Fruit fly (Drosophila melanogaster) whole organism, embryonic: ENCODE data around the gene CycE.
A peak's percentile ranks its signal among the peaks of the same experiment; 100 is the strongest.

Experiments used
- Abd-B ChIP-seq: fragments of 200-800 bp; sonication (Bioruptor generic); optimal IDR thresholded peaks from 2 replicates; lab custom pipeline; 2018; ENCODE audit warnings: missing biosample characterization, mild to moderate bottlenecking, missing genetic modification characterization, moderate library complexity
- CG10267 ChIP-seq: fragments of 200-800 bp; sonication (Bioruptor generic); optimal IDR thresholded peaks from 2 replicates; lab custom pipeline; 2018; ENCODE audit warnings: missing biosample characterization, mild to moderate bottlenecking, missing genetic modification characterization, moderate library complexity
- CG10431 ChIP-seq: fragments of 200-800 bp; sonication (Bioruptor generic); optimal IDR thresholded peaks from 3 replicates; lab custom pipeline; 2018; ENCODE audit warnings: missing biosample characterization, mild to moderate bottlenecking, missing genetic modification characterization
- CG10565 ChIP-seq: fragments of 200-800 bp; sonication (Bioruptor generic); optimal IDR thresholded peaks from 3 replicates; lab custom pipeline; 2016; ENCODE audit warnings: missing biosample characterization, mild to moderate bottlenecking, missing genetic modification characterization
- CG10654 ChIP-seq: fragments of 200-800 bp; sonication (Bioruptor generic); optimal IDR thresholded peaks from 2 replicates; lab custom pipeline; 2016; ENCODE audit warnings: missing biosample characterization, missing genetic modification characterization
- CG10979 ChIP-seq: fragments of 200-800 bp; sonication (Bioruptor generic); optimal IDR thresholded peaks from 2 replicates; lab custom pipeline; 2018; ENCODE audit warnings: missing biosample characterization, mild to moderate bottlenecking, missing genetic modification characterization, moderate library complexity
- CG11456 ChIP-seq: fragments of 200-800 bp; sonication (Bioruptor generic); IDR thresholded peaks from 3 replicates; pipeline ENCODE4 v1.3.6; 2022; ENCODE audit warnings: missing biosample characterization, missing genetic modification characterization
- CG12104 ChIP-seq: fragments of 200-800 bp; sonication (Bioruptor generic); optimal IDR thresholded peaks from 3 replicates; lab custom pipeline; 2016; ENCODE audit warnings: missing biosample characterization, missing genetic modification characterization
- CG13287 ChIP-seq: fragments of 200-800 bp; sonication (Bioruptor generic); IDR thresholded peaks from 2 replicates; pipeline ENCODE4 v1.3.6; 2022; ENCODE audit warnings: missing biosample characterization, missing genetic modification characterization; ENCODE audit not compliant: partially characterized antibody
- CG14710 ChIP-seq: fragments of 200-800 bp; sonication (Bioruptor generic); optimal IDR thresholded peaks from 3 replicates; lab custom pipeline; 2019; ENCODE audit warnings: missing biosample characterization, mild to moderate bottlenecking, missing genetic modification characterization, moderate library complexity
- CG1529 ChIP-seq: fragments of 200-800 bp; sonication (Bioruptor generic); optimal IDR thresholded peaks from 3 replicates; lab custom pipeline; 2018; ENCODE audit warnings: missing biosample characterization, missing genetic modification characterization
- CG15479 ChIP-seq: fragments of 200-800 bp; sonication (Bioruptor generic); optimal IDR thresholded peaks from 3 replicates; lab custom pipeline; 2019; ENCODE audit warnings: missing biosample characterization, mild to moderate bottlenecking, missing genetic modification characterization, moderate library complexity
- CG15696 ChIP-seq: fragments of 200-800 bp; sonication (Bioruptor generic); optimal IDR thresholded peaks from 2 replicates; lab custom pipeline; 2019; ENCODE audit warnings: missing biosample characterization, mild to moderate bottlenecking, missing genetic modification characterization, moderate library complexity
- CG17829 ChIP-seq: fragments of 200-800 bp; optimal IDR thresholded peaks from 2 replicates; lab custom pipeline; 2019; ENCODE audit warnings: missing biosample characterization, mild to moderate bottlenecking, missing genetic modification characterization, moderate library complexity
- CG2712 ChIP-seq: fragments of 200-800 bp; optimal IDR thresholded peaks from 3 replicates; lab custom pipeline; 2019; ENCODE audit warnings: missing biosample characterization, mild to moderate bottlenecking, missing genetic modification characterization, moderate library complexity
- CG32532 ChIP-seq: fragments of 200-800 bp; sonication (Bioruptor generic); IDR thresholded peaks from 2 replicates; pipeline ENCODE4 v1.3.6; 2022; ENCODE audit warnings: missing biosample characterization, missing genetic modification characterization
- CG3407 ChIP-seq: fragments of 200-800 bp; sonication (Bioruptor generic); optimal IDR thresholded peaks from 2 replicates; lab custom pipeline; 2018; ENCODE audit warnings: missing biosample characterization, mild to moderate bottlenecking, missing genetic modification characterization
- CG3847 ChIP-seq: fragments of 200-800 bp; sonication (Bioruptor generic); IDR thresholded peaks from 2 replicates; pipeline ENCODE4 v1.3.6; 2022; ENCODE audit warnings: missing biosample characterization, missing genetic modification characterization
- CG5953 ChIP-seq: fragments of 200-800 bp; sonication (Bioruptor generic); IDR thresholded peaks from 2 replicates; pipeline ENCODE4 v1.3.6; 2022; ENCODE audit warnings: missing biosample characterization, missing genetic modification characterization
- CG6689 ChIP-seq: fragments of 200-800 bp; sonication (Bioruptor generic); IDR thresholded peaks from 2 replicates; pipeline ENCODE4 v1.3.6; 2022; ENCODE audit warnings: missing biosample characterization, missing genetic modification characterization
- CG7556 ChIP-seq: fragments of 200-800 bp; sonication (Bioruptor generic); optimal IDR thresholded peaks from 2 replicates; lab custom pipeline; 2017; ENCODE audit warnings: missing biosample characterization, mild to moderate bottlenecking, missing genetic modification characterization
- CG7786 ChIP-seq: fragments of 200-800 bp; sonication (Bioruptor generic); optimal IDR thresholded peaks from 2 replicates; lab custom pipeline; 2016; ENCODE audit warnings: missing biosample characterization, missing genetic modification characterization
- Dfd ChIP-seq, 2 experiments: fragments of >200 bp; optimal IDR thresholded peaks; 2 replicates each; lab custom pipeline; 2017; ENCODE audit warnings: missing biosample characterization in 2 of 2, missing genetic modification characterization in 2 of 2
- Drgx ChIP-seq: fragments of 200-800 bp; sonication (Bioruptor generic); IDR thresholded peaks from 2 replicates; pipeline ENCODE4 v1.3.6; 2022; ENCODE audit warnings: missing biosample characterization, missing genetic modification characterization
- Ets97D ChIP-seq: fragments of 200-800 bp; sonication (Bioruptor generic); optimal IDR thresholded peaks from 3 replicates; lab custom pipeline; 2016; ENCODE audit warnings: missing biosample characterization, missing genetic modification characterization
- Med ChIP-seq: fragments of 200-800 bp; sonication (Bioruptor generic); peaks from one replicate; lab custom pipeline; 2016; ENCODE audit warnings: missing biosample characterization, missing genetic modification characterization, mild to moderate bottlenecking, inconsistent platforms, moderate library complexity
- PHDP ChIP-seq: fragments of 200-800 bp; sonication (Bioruptor generic); optimal IDR thresholded peaks from 3 replicates; lab custom pipeline; 2018; ENCODE audit warnings: missing biosample characterization, mild to moderate bottlenecking, missing genetic modification characterization, moderate library complexity
- Pdp1 ChIP-seq, 2 experiments: fragments of 200-800 bp; sonication (Bioruptor generic); optimal IDR thresholded peaks; 3 replicates each; lab custom pipeline; 2016; ENCODE audit warnings: missing biosample characterization in 2 of 2, missing genetic modification characterization in 2 of 2, mild to moderate bottlenecking in 1 of 2, moderate library complexity in 1 of 2
- Sry-δ ChIP-seq: fragments of 200-800 bp; sonication (Bioruptor generic); optimal IDR thresholded peaks from 2 replicates; lab custom pipeline; 2016; ENCODE audit warnings: missing biosample characterization, missing genetic modification characterization
- ac ChIP-seq: fragments of 200-800 bp; sonication (Bioruptor generic); optimal IDR thresholded peaks from 3 replicates; lab custom pipeline; 2017; ENCODE audit warnings: missing biosample characterization, mild to moderate bottlenecking, missing genetic modification characterization
- ara ChIP-seq: fragments of 200-800 bp; sonication (Bioruptor generic); IDR thresholded peaks from 2 replicates; pipeline ENCODE4 v1.3.6; 2022; ENCODE audit warnings: missing biosample characterization, missing genetic modification characterization
- bigmax ChIP-seq: fragments of 200-800 bp; sonication (Bioruptor generic); optimal IDR thresholded peaks from 2 replicates; lab custom pipeline; 2018; ENCODE audit warnings: missing biosample characterization, mild to moderate bottlenecking, missing genetic modification characterization
- cas ChIP-seq: fragments of 200-800 bp; sonication (Bioruptor generic); IDR thresholded peaks from 2 replicates; pipeline ENCODE4 v1.3.6; 2022; ENCODE audit warnings: missing biosample characterization, missing genetic modification characterization
- cg ChIP-seq: fragments of 200-800 bp; sonication (Bioruptor generic); optimal IDR thresholded peaks from 3 replicates; lab custom pipeline; 2019; ENCODE audit warnings: missing biosample characterization, mild to moderate bottlenecking, missing genetic modification characterization, moderate library complexity
- chif ChIP-seq, 2 experiments: fragments of 200-800 bp; sonication (Bioruptor generic); optimal IDR thresholded peaks; 3 replicates each; lab custom pipeline; 2016; ENCODE audit warnings: missing biosample characterization in 2 of 2, missing genetic modification characterization in 2 of 2
- dmrt11E ChIP-seq: fragments of 200-800 bp; sonication (Bioruptor generic); optimal IDR thresholded peaks from 3 replicates; lab custom pipeline; 2018; ENCODE audit warnings: missing biosample characterization, mild to moderate bottlenecking, missing genetic modification characterization, moderate library complexity
- dysf ChIP-seq: fragments of 200-800 bp; sonication (Bioruptor generic); IDR thresholded peaks from 3 replicates; pipeline ENCODE4 v1.3.6; 2022; ENCODE audit warnings: missing biosample characterization, missing genetic modification characterization
- ftz-f1 ChIP-seq: fragments of 200-800 bp; sonication (Bioruptor generic); optimal IDR thresholded peaks from 2 replicates; lab custom pipeline; 2016; ENCODE audit warnings: missing biosample characterization, missing genetic modification characterization
- gcm ChIP-seq: fragments of 200-800 bp; sonication (Bioruptor generic); optimal IDR thresholded peaks from 2 replicates; lab custom pipeline; 2019; ENCODE audit warnings: missing biosample characterization, mild to moderate bottlenecking, missing genetic modification characterization, moderate library complexity
- her ChIP-seq: fragments of 200-800 bp; sonication (Bioruptor generic); optimal IDR thresholded peaks from 2 replicates; lab custom pipeline; 2016; ENCODE audit warnings: missing biosample characterization, missing genetic modification characterization
- jumu ChIP-seq: fragments of 200-800 bp; sonication (Bioruptor generic); optimal IDR thresholded peaks from 3 replicates; lab custom pipeline; 2016; ENCODE audit warnings: missing biosample characterization, missing genetic modification characterization
- kah ChIP-seq: fragments of 200-800 bp; sonication (Bioruptor generic); optimal IDR thresholded peaks from 2 replicates; lab custom pipeline; 2018; ENCODE audit warnings: missing biosample characterization, mild to moderate bottlenecking, missing genetic modification characterization
- lab ChIP-seq: fragments of 200-800 bp; sonication (Bioruptor generic); optimal IDR thresholded peaks from 3 replicates; lab custom pipeline; 2017; ENCODE audit warnings: missing biosample characterization, missing genetic modification characterization, mild to moderate bottlenecking, moderate library complexity, missing genetic modification reagents
- nau ChIP-seq: fragments of 200-800 bp; sonication (Bioruptor generic); optimal IDR thresholded peaks from 3 replicates; lab custom pipeline; 2017; ENCODE audit warnings: missing biosample characterization, mild to moderate bottlenecking, missing genetic modification characterization, missing genetic modification reagents
- otp ChIP-seq: fragments of 200-800 bp; sonication (Bioruptor generic); IDR thresholded peaks from 3 replicates; pipeline ENCODE4, ENCODE4 v1.3.6; 2022; ENCODE audit warnings: missing biosample characterization, missing genetic modification characterization
- prd ChIP-seq, 3 experiments: fragments of >200 bp in 2 of 3; fragments of 200-800 bp in 1 of 3; sonication (Bioruptor generic) in 1 of 3; optimal IDR thresholded peaks in 2 of 3; IDR thresholded peaks in 1 of 3; 2 replicates in 2 of 3; 3 replicates in 1 of 3; pipeline versions ENCODE4 v1.3.6 to Lab custom; 2017 to 2022; ENCODE audit warnings: missing biosample characterization in 1 of 3, missing genetic modification characterization in 1 of 3
- sens ChIP-seq: fragments of 200-800 bp; sonication (Bioruptor generic); peaks from one replicate; lab custom pipeline; 2016; ENCODE audit warnings: missing biosample characterization, missing genetic modification characterization
- ssp ChIP-seq: fragments of 200-800 bp; sonication (Bioruptor generic); IDR thresholded peaks from 2 replicates; pipeline ENCODE4 v1.3.6; 2022; ENCODE audit warnings: missing biosample characterization, missing genetic modification characterization
- stc ChIP-seq: fragments of 200-800 bp; sonication (Bioruptor generic); IDR thresholded peaks from 2 replicates; pipeline ENCODE4 v1.3.6; 2022; ENCODE audit warnings: missing biosample characterization, missing genetic modification characterization
- trem ChIP-seq: fragments of 200-800 bp; optimal IDR thresholded peaks from 3 replicates; lab custom pipeline; 2019; ENCODE audit warnings: missing biosample characterization, mild to moderate bottlenecking, missing genetic modification characterization, moderate library complexity
- zf30C ChIP-seq: fragments of 200-800 bp; sonication (Bioruptor generic); optimal IDR thresholded peaks from 3 replicates; lab custom pipeline; 2018; ENCODE audit warnings: missing biosample characterization, mild to moderate bottlenecking, missing genetic modification characterization

The CycE gene

dm6 chr2L:15741418-15741817 lies 6.5 kb downstream of the CycE start:
- no peak for TF ChIP-seq CG3847 (GFP tag; lab: Robert Waterston, UW)
- TF ChIP-seq CG15479 (GFP tag; lab: Kevin White, UChicago), result no peak
- peak; percentile 69 for TF ChIP-seq CG15696 (tag; lab: Kevin White, UChicago)
- no peak for TF ChIP-seq dysf (GFP tag; lab: Robert Waterston, UW)
- no peak for TF ChIP-seq kah (GFP tag; lab: Kevin White, UChicago)
- peak; percentile 49 for TF ChIP-seq ara (GFP tag; lab: Robert Waterston, UW)
- no peak for TF ChIP-seq CG7786 (GFP tag; lab: Kevin White, UChicago)
- TF ChIP-seq chif (GFP tag; optimal IDR thresholded peaks at IDR 0.05; lab: Kevin White, UChicago), result peak in 1 of 2 experiments; percentile 38
- peak; percentile 53 for TF ChIP-seq CG6689 (GFP tag; lab: Robert Waterston, UW)
- TF ChIP-seq dmrt11E (tag; lab: Kevin White, UChicago), result peak; percentile 72
- TF ChIP-seq cg, result no peak
- peak; percentile 71 for TF ChIP-seq zf30C (GFP tag; lab: Kevin White, UChicago)
- 0 out of 3 replicates have a peak, but pooled peaks have one; percentile 44 for TF ChIP-seq otp
- TF ChIP-seq Dfd (GFP tag; optimal IDR thresholded peaks at IDR 0.05; lab: Kevin White, UChicago), result no peak
- TF ChIP-seq CG10654 (GFP tag; lab: Kevin White, UChicago), result no peak
- TF ChIP-seq ssp, result no peak
- TF ChIP-seq CG14710 (tag; lab: Kevin White, UChicago), result peak; percentile 20
- TF ChIP-seq CG2712 (tag; lab: Kevin White, UChicago), result peak; percentile 31
- no peak for TF ChIP-seq gcm (GFP tag; lab: Kevin White, UChicago)
- no peak for TF ChIP-seq lab (GFP tag; lab: Kevin White, UChicago)
- TF ChIP-seq trem, result peak; percentile 13
- TF ChIP-seq PHDP (tag; lab: Kevin White, UChicago), result no peak
- no peak for TF ChIP-seq stc (GFP tag; lab: Robert Waterston, UW)
- no peak for TF ChIP-seq CG10565 (GFP tag; lab: Kevin White, UChicago)
- no peak for TF ChIP-seq ftz-f1 (GFP tag; lab: Kevin White, UChicago)
- peak; percentile 10 for TF ChIP-seq CG17829
- no peak for TF ChIP-seq CG13287 (GFP tag; lab: Robert Waterston, UW)
- no peak for TF ChIP-seq CG1529 (GFP tag; lab: Kevin White, UChicago)
- no peak for TF ChIP-seq prd (optimal IDR thresholded peaks at IDR 0.05; lab: Kevin White, UChicago)
- TF ChIP-seq prd (GFP tag; IDR thresholded peaks at IDR 0.05; lab: Robert Waterston, UW), result peak; percentile 70; the same call in 2 of the 3 replicates
- TF ChIP-seq CG12104 (GFP tag; lab: Kevin White, UChicago), result no peak
- no peak for TF ChIP-seq CG7556
- peak; percentile 35 for TF ChIP-seq CG10267 (tag; lab: Kevin White, UChicago)
- TF ChIP-seq CG10979 (tag; lab: Kevin White, UChicago), result peak; percentile 34
- TF ChIP-seq ac (GFP tag; lab: Kevin White, UChicago), result peak; percentile 90
- TF ChIP-seq cas, result no peak
- TF ChIP-seq CG3407 (GFP tag; lab: Kevin White, UChicago), result no peak
- no peak for TF ChIP-seq her (GFP tag; lab: Kevin White, UChicago)
- TF ChIP-seq CG10431 (GFP tag; lab: Kevin White, UChicago), result no peak
- TF ChIP-seq Pdp1 (GFP tag; optimal IDR thresholded peaks at IDR 0.05; lab: Kevin White, UChicago), result no peak
- no peak for TF ChIP-seq CG5953
- TF ChIP-seq Sry-δ (GFP tag; lab: Kevin White, UChicago), result no peak
- TF ChIP-seq Drgx (GFP tag; lab: Robert Waterston, UW), result no peak
- no peak for TF ChIP-seq CG11456 (GFP tag; lab: Robert Waterston, UW)
- TF ChIP-seq Ets97D, result no peak
- TF ChIP-seq jumu (GFP tag; lab: Kevin White, UChicago), result no peak
- TF ChIP-seq sens (GFP tag; lab: Kevin White, UChicago), result peak; percentile 94
- TF ChIP-seq Med (GFP tag; lab: Kevin White, UChicago), result no peak
- no peak for TF ChIP-seq bigmax
- no peak for TF ChIP-seq Abd-B (GFP tag; lab: Kevin White, UChicago)
- TF ChIP-seq nau (GFP tag; lab: Kevin White, UChicago), result no peak
- no peak for TF ChIP-seq CG32532
